Fruit fly (Drosophila melanogaster): Measurements from ENCODE around the gene MICU1.

- no peak for TF ChIP-seq CG11247 (GFP tag; IDR thresholded peaks at IDR 0.05)
- TF ChIP-seq jumu (GFP tag; optimal IDR thresholded peaks at IDR 0.05) = no peak
- no peak for TF ChIP-seq CG5180 (GFP tag; optimal IDR thresholded peaks at IDR 0.05)
- no peak for TF ChIP-seq gcm (GFP tag; optimal IDR thresholded peaks at IDR 0.05)
- TF ChIP-seq fd102C (GFP tag; optimal IDR thresholded peaks at IDR 0.05) = no peak
- TF ChIP-seq CG12744 (GFP tag; optimal IDR thresholded peaks at IDR 0.05) = no peak
- no peak for TF ChIP-seq dan (GFP tag; IDR thresholded peaks at IDR 0.05)
- no peak for TF ChIP-seq CG12219 (GFP tag; optimal IDR thresholded peaks at IDR 0.05)
- no peak for TF ChIP-seq ATbp (GFP tag; optimal IDR thresholded peaks at IDR 0.05)
- no peak for TF ChIP-seq CG7987 (GFP tag; optimal IDR thresholded peaks at IDR 0.05)
- TF ChIP-seq pho (GFP tag; optimal IDR thresholded peaks at IDR 0.05) = no peak
These were observed 34.2 kb downstream of the MICU1 start for dm6 chr2L:7216272-7216671.
